Fruit fly (Drosophila melanogaster): ENCODE measurements around the gene sn.

Gene sn

dm6 chrX:7920081-7920688 lies 43.6 kb upstream of the sn start, which contains the start of the genes hdm and Ykt6 (continued):
- TF ChIP-seq Sox100B (GFP tag; optimal IDR thresholded peaks at IDR 0.05) = no peak
- TF ChIP-seq CG1602 (GFP tag; optimal IDR thresholded peaks at IDR 0.05) = peak; percentile 76
- TF ChIP-seq CG5953 (GFP tag; IDR thresholded peaks at IDR 0.05) = peak; percentile 62
- TF ChIP-seq CG11696 (GFP tag; IDR thresholded peaks at IDR 0.05) = peak; percentile 37; the same call in 1 of the 2 replicates
- peak; percentile 34 for TF ChIP-seq trh (GFP tag; optimal IDR thresholded peaks at IDR 0.05)
- no peak for TF ChIP-seq Jarid2 (GFP tag; optimal IDR thresholded peaks at IDR 0.05)
- no peak for TF ChIP-seq Hr39 (optimal IDR thresholded peaks at IDR 0.05)
- TF ChIP-seq CG9797 (GFP tag; optimal IDR thresholded peaks at IDR 0.05) = peak; percentile 45
- no peak for TF ChIP-seq CG10565 (GFP tag; optimal IDR thresholded peaks at IDR 0.05)
- TF ChIP-seq nmo (GFP tag; optimal IDR thresholded peaks at IDR 0.05) = peak; percentile 78
- TF ChIP-seq CG34422 (GFP tag; IDR thresholded peaks at IDR 0.05) = peak; percentile 86
- TF ChIP-seq CG8388 (GFP tag; optimal IDR thresholded peaks at IDR 0.05) = peak; percentile 68
- no peak for TF ChIP-seq Vsx1 (GFP tag; optimal IDR thresholded peaks at IDR 0.05)
- peak; percentile 51 for TF ChIP-seq wek (GFP tag; optimal IDR thresholded peaks at IDR 0.05)
- peak; percentile 77 for TF ChIP-seq CG7963 (GFP tag; IDR thresholded peaks at IDR 0.05; ENCODE audit: partially characterized antibody)
- peak; percentile 70 for TF ChIP-seq CG13123 (GFP tag; optimal IDR thresholded peaks at IDR 0.05)
- TF ChIP-seq CG17328 (GFP tag; IDR thresholded peaks at IDR 0.05) = peak; percentile 80
- peak; percentile 72 for TF ChIP-seq Dad (GFP tag; optimal IDR thresholded peaks at IDR 0.05)
- TF ChIP-seq caup (GFP tag; optimal IDR thresholded peaks at IDR 0.05; ENCODE audit: severe bottlenecking) = peak; percentile 73
- peak; percentile 51 for TF ChIP-seq CG7928 (GFP tag; optimal IDR thresholded peaks at IDR 0.05)
- TF ChIP-seq Side (GFP tag; optimal IDR thresholded peaks at IDR 0.05) = peak; percentile 87
- peak; percentile 39 for TF ChIP-seq Fer2 (tag; optimal IDR thresholded peaks at IDR 0.05)
- peak; percentile 61 for TF ChIP-seq Nf-YC (tag; optimal IDR thresholded peaks at IDR 0.05)
- TF ChIP-seq CG18764 (GFP tag; optimal IDR thresholded peaks at IDR 0.05) = peak; percentile 70
- peak; percentile 77 for TF ChIP-seq CHES-1-like (GFP tag; optimal IDR thresholded peaks at IDR 0.05)
- TF ChIP-seq mld (GFP tag; IDR thresholded peaks at IDR 0.05; ENCODE audit: partially characterized antibody) = peak; percentile 84; the same call in 2 of the 3 replicates
- 0 out of 2 replicates have a peak, but pooled peaks have one; percentile 44 for TF ChIP-seq ro (GFP tag; IDR thresholded peaks at IDR 0.05)
- TF ChIP-seq Dref (GFP tag; IDR thresholded peaks at IDR 0.05) = peak; percentile 75
- peak; percentile 43 for TF ChIP-seq CG7987 (GFP tag; optimal IDR thresholded peaks at IDR 0.05)
- peak; percentile 88 for TF ChIP-seq Antp (GFP tag; optimal IDR thresholded peaks at IDR 0.05)
- peak; percentile 61 for TF ChIP-seq onecut (GFP tag; IDR thresholded peaks at IDR 0.05)
- peak; percentile 82 for TF ChIP-seq CG14710 (tag; optimal IDR thresholded peaks at IDR 0.05)
- peak; percentile 7 for TF ChIP-seq nom (GFP tag; optimal IDR thresholded peaks at IDR 0.05)
- TF ChIP-seq CG2116 (GFP tag; optimal IDR thresholded peaks at IDR 0.05) = peak; percentile 88
- TF ChIP-seq az2 (GFP tag; optimal IDR thresholded peaks at IDR 0.05) = peak; percentile 77
- TF ChIP-seq NK7.1 (GFP tag; optimal IDR thresholded peaks at IDR 0.05) = peak; percentile 51
- peak; percentile 37 for TF ChIP-seq vfl (GFP tag; optimal IDR thresholded peaks at IDR 0.05)
- TF ChIP-seq CG12659 (GFP tag; optimal IDR thresholded peaks at IDR 0.05) = peak; percentile 81
- peak; percentile 50 for TF ChIP-seq emc (GFP tag; optimal IDR thresholded peaks at IDR 0.05)
- TF ChIP-seq CG12071 (GFP tag; optimal IDR thresholded peaks at IDR 0.05) = no peak
- TF ChIP-seq aop (GFP tag; IDR thresholded peaks at IDR 0.05) = peak; percentile 43; the same call in 1 of the 2 replicates
- peak; percentile 94 for TF ChIP-seq MESR4 (GFP tag; optimal IDR thresholded peaks at IDR 0.05)
- no peak for TF ChIP-seq toy (GFP tag; IDR thresholded peaks at IDR 0.05)
- TF ChIP-seq CG10543 (GFP tag; optimal IDR thresholded peaks at IDR 0.05) = peak; percentile 40
- peak; percentile 70 for TF ChIP-seq Dp (GFP tag; optimal IDR thresholded peaks at IDR 0.05)
- peak; percentile 81 for TF ChIP-seq sens-2 (GFP tag; IDR thresholded peaks at IDR 0.05)
- TF ChIP-seq HLH3B (GFP tag; IDR thresholded peaks at IDR 0.05) = peak; percentile 77
- peak; percentile 90 for TF ChIP-seq CG17186 (GFP tag; optimal IDR thresholded peaks at IDR 0.05)
- TF ChIP-seq sob (GFP tag; IDR thresholded peaks at IDR 0.05) = peak; percentile 90
- TF ChIP-seq GATAe (GFP tag; conservative IDR thresholded peaks at IDR 0.05) = no peak

Data from whole organism, embryonic.